Fruit fly (Drosophila melanogaster): Measurements from ENCODE around the gene Mob2.

Gene Mob2

DNA sequence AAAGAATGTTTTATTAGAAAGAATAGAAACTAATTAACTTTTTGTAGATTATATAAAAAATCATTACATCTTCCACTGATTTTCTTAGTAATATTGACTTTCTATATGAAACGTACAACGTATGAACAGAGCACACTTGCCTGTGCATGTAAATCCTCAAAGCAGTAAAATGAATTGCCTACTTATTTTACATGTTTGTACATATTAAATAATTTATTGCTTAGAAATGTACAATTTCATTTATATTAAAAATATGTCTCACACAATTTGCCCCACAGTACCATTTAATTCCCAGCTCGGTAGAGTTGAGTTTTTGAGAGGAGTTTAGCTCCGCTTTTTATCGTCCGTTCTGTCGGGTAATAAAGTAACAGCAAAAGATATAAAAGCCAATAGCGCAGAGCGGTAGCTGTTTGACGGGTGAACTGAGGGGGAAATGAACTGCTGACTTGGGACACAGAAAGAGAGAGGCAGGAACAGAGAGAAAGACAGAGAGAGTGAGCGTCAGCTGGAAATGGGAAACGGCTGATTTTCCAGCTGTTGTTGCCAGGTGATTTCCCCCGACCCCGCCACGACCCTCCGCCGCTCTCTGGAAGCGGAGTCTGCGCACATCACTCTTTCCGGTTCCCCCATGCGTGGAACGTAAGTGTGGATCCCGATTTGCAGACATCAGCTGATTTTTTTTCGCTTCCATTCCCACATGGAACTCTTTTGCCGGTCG is 68.8 kb downstream of the Mob2 start:
- TF ChIP-seq Dif (GFP tag; optimal IDR thresholded peaks at IDR 0.05; ENCODE audit: partially characterized antibody) (peak; percentile 7), h (GFP tag; optimal IDR thresholded peaks at IDR 0.05) (peak; percentile 12), pan (optimal IDR thresholded peaks at IDR 0.05) (no peak), Hr83 (GFP tag; optimal IDR thresholded peaks at IDR 0.05; ENCODE audit: poor library complexity, severe bottlenecking) (no peak), brk (GFP tag; optimal IDR thresholded peaks at IDR 0.05) (peak; percentile 19), psq (GFP tag; optimal IDR thresholded peaks at IDR 0.05) (peak; percentile 12), N (GFP tag; optimal IDR thresholded peaks at IDR 0.05) (no peak), woc (GFP tag; optimal IDR thresholded peaks at IDR 0.05) (no peak), br (GFP tag; optimal IDR thresholded peaks at IDR 0.05) (no peak), fru (GFP tag; optimal IDR thresholded peaks at IDR 0.05) (peak; percentile 25), dl (GFP tag; optimal IDR thresholded peaks at IDR 0.05; ENCODE audit: insufficient read depth in 1 of 2, partially characterized antibody in 2 of 2) (peak in 1 of 2 experiments; percentile 42), Dfd (GFP tag; optimal IDR thresholded peaks at IDR 0.05) (no peak), Rel (GFP tag; optimal IDR thresholded peaks at IDR 0.05) (no peak), Rel (tag; optimal IDR thresholded peaks at IDR 0.05) (no peak), Sp1 (GFP tag; optimal IDR thresholded peaks at IDR 0.05) (peak; percentile 45), foxo (GFP tag; optimal IDR thresholded peaks at IDR 0.05) (no peak), Vsx2 (GFP tag; optimal IDR thresholded peaks at IDR 0.05; ENCODE audit: partially characterized antibody) (peak; percentile 27), Mio (GFP tag; optimal IDR thresholded peaks at IDR 0.05) (no peak), Hnf4 (GFP tag; optimal IDR thresholded peaks at IDR 0.05) (peak; percentile 29), CG9705 (GFP tag; optimal IDR thresholded peaks at IDR 0.05) (peak; percentile 4), ey (GFP tag; optimal IDR thresholded peaks at IDR 0.05) (no peak), tai (GFP tag; optimal IDR thresholded peaks at IDR 0.05) (peak; percentile 35)

DNA sequence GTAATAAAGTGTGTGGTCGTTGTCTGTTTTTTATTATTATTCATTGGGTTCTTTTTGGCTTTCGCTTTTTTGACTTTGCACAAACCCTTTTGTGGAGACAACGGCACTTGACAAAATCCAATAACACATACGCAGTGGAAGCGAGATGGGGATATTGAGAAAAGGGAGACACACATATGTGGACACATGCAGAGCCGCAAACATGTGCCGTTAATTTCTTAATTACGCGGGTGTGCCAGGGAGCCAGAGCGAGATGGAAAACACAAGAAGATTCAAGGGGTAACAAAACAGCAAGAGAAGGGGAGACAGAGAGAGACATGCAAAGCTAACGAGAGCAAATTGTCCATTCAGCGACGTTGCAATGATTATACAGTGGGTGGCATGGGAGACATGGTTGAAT is 69.6 kb downstream of the Mob2 start:
- TF ChIP-seq br (GFP tag; optimal IDR thresholded peaks at IDR 0.05) (peak; percentile 40), sage (GFP tag; optimal IDR thresholded peaks at IDR 0.05) (no peak), rgr (GFP tag; optimal IDR thresholded peaks at IDR 0.05) (peak; percentile 28), GATAd (GFP tag; optimal IDR thresholded peaks at IDR 0.05) (no peak), psq (GFP tag; optimal IDR thresholded peaks at IDR 0.05) (peak; percentile 8), Abd-B (GFP tag; optimal IDR thresholded peaks at IDR 0.05) (no peak), Rel (GFP tag; optimal IDR thresholded peaks at IDR 0.05) (no peak), Rel (tag; optimal IDR thresholded peaks at IDR 0.05) (peak; percentile 11), OdsH (GFP tag; optimal IDR thresholded peaks at IDR 0.05) (no peak), Myc (optimal IDR thresholded peaks at IDR 0.05) (no peak), Vsx2 (GFP tag; optimal IDR thresholded peaks at IDR 0.05; ENCODE audit: partially characterized antibody) (peak; percentile 66)

- TF ChIP-seq N (GFP tag; optimal IDR thresholded peaks at IDR 0.05) = no peak
- TF ChIP-seq tai (GFP tag; optimal IDR thresholded peaks at IDR 0.05) = no peak
- no peak for TF ChIP-seq ey (GFP tag; optimal IDR thresholded peaks at IDR 0.05)
- TF ChIP-seq Mio (GFP tag; optimal IDR thresholded peaks at IDR 0.05) = no peak
- TF ChIP-seq Rel (GFP tag; optimal IDR thresholded peaks at IDR 0.05) = no peak
- no peak for TF ChIP-seq Rel (tag; optimal IDR thresholded peaks at IDR 0.05)
- no peak for TF ChIP-seq brk (GFP tag; optimal IDR thresholded peaks at IDR 0.05)
- no peak for TF ChIP-seq dsf (GFP tag; optimal IDR thresholded peaks at IDR 0.05; ENCODE audit: borderline replicate concordance)
- TF ChIP-seq Myc (optimal IDR thresholded peaks at IDR 0.05) = no peak
- no peak for TF ChIP-seq Abd-B (GFP tag; optimal IDR thresholded peaks at IDR 0.05)
Observed at dm6 chr3L:11491874-11492268, 70.2 kb downstream of the Mob2 start.

DNA sequence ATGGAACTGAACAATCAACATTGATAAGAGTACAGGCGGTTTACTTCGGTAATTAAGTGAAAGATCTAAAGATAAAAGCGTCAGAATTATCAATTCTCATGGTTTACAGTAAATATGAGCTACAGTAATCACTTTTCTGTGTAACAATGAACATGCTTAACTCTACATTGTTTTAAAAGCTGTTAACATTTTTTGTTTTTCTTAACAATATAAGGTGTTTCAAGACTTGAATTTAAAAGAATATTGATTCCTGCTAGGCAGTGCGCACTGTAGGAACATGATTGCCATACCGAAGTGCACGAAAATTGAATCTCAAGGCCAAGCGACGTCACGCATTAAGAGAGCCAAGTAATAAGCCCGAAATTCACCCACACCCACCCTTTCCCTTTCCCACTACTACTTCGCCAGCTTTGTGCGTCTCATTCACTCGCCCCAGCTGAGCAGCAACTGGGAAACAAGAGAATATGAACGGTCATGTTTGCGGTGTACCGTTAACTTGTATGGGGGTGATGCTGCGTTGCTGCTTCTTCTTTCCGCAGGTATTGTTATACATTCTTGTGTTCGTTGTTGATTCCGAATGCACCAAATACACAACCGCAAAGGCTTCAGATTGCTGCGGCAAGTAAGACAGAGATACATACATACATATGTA is 70.7 kb downstream of the Mob2 start:
- TF ChIP-seq Sp1 (GFP tag; optimal IDR thresholded peaks at IDR 0.05) (peak; percentile 85), sage (GFP tag; optimal IDR thresholded peaks at IDR 0.05) (peak; percentile 38), tai (GFP tag; optimal IDR thresholded peaks at IDR 0.05) (peak; percentile 78), CG32264 (GFP tag; optimal IDR thresholded peaks at IDR 0.05) (peak; percentile 75), N (GFP tag; optimal IDR thresholded peaks at IDR 0.05) (no peak), h (GFP tag; optimal IDR thresholded peaks at IDR 0.05) (peak; percentile 95), GATAd (GFP tag; optimal IDR thresholded peaks at IDR 0.05) (no peak), dmrt93B (GFP tag; optimal IDR thresholded peaks at IDR 0.05) (peak; percentile 71), CG9705 (GFP tag; optimal IDR thresholded peaks at IDR 0.05) (peak; percentile 73), woc (GFP tag; optimal IDR thresholded peaks at IDR 0.05) (peak; percentile 76), Hr83 (GFP tag; optimal IDR thresholded peaks at IDR 0.05; ENCODE audit: poor library complexity, severe bottlenecking) (peak; percentile 45), lola (GFP tag; optimal IDR thresholded peaks at IDR 0.05) (no peak), foxo (GFP tag; optimal IDR thresholded peaks at IDR 0.05) (peak in 1 of 2 experiments; percentile 94), jim (GFP tag; optimal IDR thresholded peaks at IDR 0.05) (no peak), OdsH (GFP tag; optimal IDR thresholded peaks at IDR 0.05) (peak; percentile 92), HLH106 (tag; optimal IDR thresholded peaks at IDR 0.05) (peak; percentile 92), rgr (GFP tag; optimal IDR thresholded peaks at IDR 0.05) (peak; percentile 94), usp (GFP tag; optimal IDR thresholded peaks at IDR 0.05) (no peak), Hnf4 (GFP tag; optimal IDR thresholded peaks at IDR 0.05) (peak; percentile 93), br (GFP tag; optimal IDR thresholded peaks at IDR 0.05) (peak; percentile 89), Dif (GFP tag; optimal IDR thresholded peaks at IDR 0.05; ENCODE audit: partially characterized antibody) (no peak), ey (GFP tag; optimal IDR thresholded peaks at IDR 0.05) (peak; percentile 93), Mio (GFP tag; optimal IDR thresholded peaks at IDR 0.05) (peak; percentile 13), Vsx2 (GFP tag; optimal IDR thresholded peaks at IDR 0.05; ENCODE audit: partially characterized antibody) (no peak), brk (GFP tag; optimal IDR thresholded peaks at IDR 0.05) (peak; percentile 83), dsf (GFP tag; optimal IDR thresholded peaks at IDR 0.05; ENCODE audit: borderline replicate concordance) (no peak), dl (GFP tag; optimal IDR thresholded peaks at IDR 0.05; ENCODE audit: insufficient read depth in 1 of 2, partially characterized antibody in 2 of 2) (no peak), Hr78 (GFP tag; optimal IDR thresholded peaks at IDR 0.05) (no peak), CrebA (GFP tag; optimal IDR thresholded peaks at IDR 0.05; ENCODE audit: borderline replicate concordance) (peak; percentile 18), Myc (optimal IDR thresholded peaks at IDR 0.05) (no peak)

All from whole organism, wandering third instar larva.